Worm (Caenorhabditis elegans): ENCODE results near the gene ZK1248.11.

DNA sequence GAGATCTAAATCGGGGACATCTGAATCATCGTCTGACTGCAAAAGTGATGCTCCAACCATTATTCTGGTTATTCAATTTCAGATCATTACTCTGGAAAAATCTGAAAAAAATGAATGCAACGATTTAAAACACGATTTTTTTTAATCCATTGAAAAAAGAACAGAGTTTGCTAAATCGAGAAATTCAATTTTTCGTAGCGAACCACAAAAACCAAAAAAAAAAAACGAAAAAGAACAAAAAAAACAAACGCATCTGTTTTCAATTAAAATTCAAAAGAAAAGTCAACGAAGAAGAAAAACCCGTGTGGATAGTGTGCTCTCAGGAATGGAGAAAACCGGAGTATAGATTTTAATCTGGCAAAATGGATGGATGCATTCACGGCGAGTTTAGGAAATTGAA, 29.9 kb upstream of the ZK1248.11 start, which contains the start of gene F55C12.4:
- TF ChIP-seq lin-13 (GFP tag; optimal IDR thresholded peaks at IDR 0.05), result no peak
- no peak for TF ChIP-seq pag-3 (tag; optimal IDR thresholded peaks at IDR 0.05; ENCODE audit: borderline replicate concordance, insufficient read depth)
- no peak for TF ChIP-seq mdl-1 (tag; optimal IDR thresholded peaks at IDR 0.05)
- no peak for TF ChIP-seq hlh-17 (GFP tag; optimal IDR thresholded peaks at IDR 0.05; ENCODE audit: borderline replicate concordance)
- TF ChIP-seq nhr-11 (tag; optimal IDR thresholded peaks at IDR 0.05), result no peak
- no peak for TF ChIP-seq nhr-12 (tag; optimal IDR thresholded peaks at IDR 0.05)
- no peak for TF ChIP-seq mef-2 (tag; optimal IDR thresholded peaks at IDR 0.05)
- TF ChIP-seq nhr-90 (tag; optimal IDR thresholded peaks at IDR 0.05; ENCODE audit: poor library complexity), result no peak
- TF ChIP-seq sox-4 (tag; optimal IDR thresholded peaks at IDR 0.05), result no peak
- TF ChIP-seq sptf-1 (tag; optimal IDR thresholded peaks at IDR 0.05), result no peak
- no peak for TF ChIP-seq lir-3 (tag; optimal IDR thresholded peaks at IDR 0.05; ENCODE audit: poor library complexity)

Data from whole organism, L1 larva.